Worm (Caenorhabditis elegans): ENCODE measurements around the gene denn-4.

Gene denn-4

ce11 chrIV:1956411-1956810 lies 32.6 kb downstream of the denn-4 start, which contains the start of gene F52C12.6:
TSS of gene F52C12.6 (plus strand) at chrIV:1956711.
- TF ChIP-seq ztf-4 (tag; optimal IDR thresholded peaks at IDR 0.05) (no peak), nhr-25 (tag; optimal IDR thresholded peaks at IDR 0.05) (no peak)

- TF ChIP-seq alr-1 (tag; optimal IDR thresholded peaks at IDR 0.05) (no peak), ztf-4 (tag; optimal IDR thresholded peaks at IDR 0.05) (no peak), C34F6.9 (tag; optimal IDR thresholded peaks at IDR 0.05) (no peak), ZK546.5 (tag; optimal IDR thresholded peaks at IDR 0.05) (no peak), nhr-6 (tag; optimal IDR thresholded peaks at IDR 0.05) (no peak), gmeb-1 (tag; optimal IDR thresholded peaks at IDR 0.05) (no peak), aly-2 (tag; optimal IDR thresholded peaks at IDR 0.05) (no peak), ztf-1 (GFP tag; conservative IDR thresholded peaks at IDR 0.05) (no peak)
Measured at ce11 chrIV:1959554-1959953, 35.8 kb downstream of the denn-4 start, which contains the start of gene tdpo-1. TSS of gene tdpo-1 (plus strand) at chrIV:1959854.

ce11 chrIV:1963247-1963646 lies 39.4 kb downstream of the denn-4 start, which contains the start of gene ulp-3:
TSS of gene ulp-3 (plus strand) at chrIV:1963634.
- TF ChIP-seq elt-3 (tag; optimal IDR thresholded peaks at IDR 0.05) = no peak
- no peak for TF ChIP-seq ama-1 (optimal IDR thresholded peaks at IDR 0.05)
- no peak for TF ChIP-seq mdl-1 (tag; optimal IDR thresholded peaks at IDR 0.05)
- no peak for TF ChIP-seq nhr-25 (tag; optimal IDR thresholded peaks at IDR 0.05)

ce11 chrIV:1964057-1964456 lies 40.3 kb downstream of the denn-4 start:
- no peak for TF ChIP-seq nhr-129 (tag; optimal IDR thresholded peaks at IDR 0.05)
- TF ChIP-seq nhr-12 (tag; optimal IDR thresholded peaks at IDR 0.05) = no peak
- TF ChIP-seq elt-3 (tag; optimal IDR thresholded peaks at IDR 0.05) = no peak
- TF ChIP-seq mab-5 (tag; optimal IDR thresholded peaks at IDR 0.05) = no peak
- no peak for TF ChIP-seq nhr-6 (tag; optimal IDR thresholded peaks at IDR 0.05)

ce11 chrIV:1965135-1965534 lies 41.3 kb downstream of the denn-4 start, which contains the start of gene Y48A5A.1:
TSS of gene Y48A5A.1 (plus strand) at chrIV:1965481.
- TF ChIP-seq nhr-25 (tag; optimal IDR thresholded peaks at IDR 0.05) (no peak), gmeb-1 (tag; optimal IDR thresholded peaks at IDR 0.05) (no peak), snpc-4 (tag; optimal IDR thresholded peaks at IDR 0.05) (no peak), ama-1 (optimal IDR thresholded peaks at IDR 0.05) (no peak), Y55F3AM.14 (GFP tag; optimal IDR thresholded peaks at IDR 0.05) (no peak), aly-2 (tag; optimal IDR thresholded peaks at IDR 0.05) (no peak), ztf-1 (GFP tag; conservative IDR thresholded peaks at IDR 0.05) (no peak), fos-1 (tag; optimal IDR thresholded peaks at IDR 0.05) (no peak), ztf-11 (tag; optimal IDR thresholded peaks at IDR 0.05) (no peak), F13H6.1 (tag; optimal IDR thresholded peaks at IDR 0.05) (no peak), lin-39 (tag; optimal IDR thresholded peaks at IDR 0.05) (no peak), unc-55 (GFP tag; optimal IDR thresholded peaks at IDR 0.05) (no peak), R02D3.7 (tag; optimal IDR thresholded peaks at IDR 0.05) (no peak)

ce11 chrIV:1969353-1969752 lies 45.6 kb downstream of the denn-4 start, which contains the start of gene Y48A5A.3:
TSS of gene Y48A5A.3 (plus strand) at chrIV:1969737.
- no peak for TF ChIP-seq unc-55 (GFP tag; optimal IDR thresholded peaks at IDR 0.05)
- TF ChIP-seq sem-4 (tag; optimal IDR thresholded peaks at IDR 0.05) = no peak
- TF ChIP-seq nhr-6 (tag; optimal IDR thresholded peaks at IDR 0.05) = no peak
- TF ChIP-seq nhr-10 (tag; optimal IDR thresholded peaks at IDR 0.05) = no peak
- no peak for TF ChIP-seq elt-3 (tag; optimal IDR thresholded peaks at IDR 0.05)
- no peak for TF ChIP-seq dmd-4 (tag; optimal IDR thresholded peaks at IDR 0.05)
- TF ChIP-seq lin-11 (tag; optimal IDR thresholded peaks at IDR 0.05) = no peak
- TF ChIP-seq alr-1 (tag; optimal IDR thresholded peaks at IDR 0.05) = no peak
- no peak for TF ChIP-seq lin-13 (GFP tag; optimal IDR thresholded peaks at IDR 0.05)
- no peak for TF ChIP-seq egl-27 (tag; optimal IDR thresholded peaks at IDR 0.05)
- no peak for TF ChIP-seq nhr-23 (tag; optimal IDR thresholded peaks at IDR 0.05)
- no peak for TF ChIP-seq zag-1 (tag; optimal IDR thresholded peaks at IDR 0.05)
- no peak for TF ChIP-seq nhr-25 (tag; optimal IDR thresholded peaks at IDR 0.05)
- no peak for TF ChIP-seq elt-1 (tag; optimal IDR thresholded peaks at IDR 0.05)

- TF ChIP-seq unc-39 (tag; optimal IDR thresholded peaks at IDR 0.05) (no peak), nhr-23 (tag; optimal IDR thresholded peaks at IDR 0.05) (no peak)
Measured at ce11 chrIV:1970158-1970557, 46.4 kb downstream of the denn-4 start.
